Worm (Caenorhabditis elegans): Measurements from ENCODE around the gene rib-2.

Gene rib-2

DNA sequence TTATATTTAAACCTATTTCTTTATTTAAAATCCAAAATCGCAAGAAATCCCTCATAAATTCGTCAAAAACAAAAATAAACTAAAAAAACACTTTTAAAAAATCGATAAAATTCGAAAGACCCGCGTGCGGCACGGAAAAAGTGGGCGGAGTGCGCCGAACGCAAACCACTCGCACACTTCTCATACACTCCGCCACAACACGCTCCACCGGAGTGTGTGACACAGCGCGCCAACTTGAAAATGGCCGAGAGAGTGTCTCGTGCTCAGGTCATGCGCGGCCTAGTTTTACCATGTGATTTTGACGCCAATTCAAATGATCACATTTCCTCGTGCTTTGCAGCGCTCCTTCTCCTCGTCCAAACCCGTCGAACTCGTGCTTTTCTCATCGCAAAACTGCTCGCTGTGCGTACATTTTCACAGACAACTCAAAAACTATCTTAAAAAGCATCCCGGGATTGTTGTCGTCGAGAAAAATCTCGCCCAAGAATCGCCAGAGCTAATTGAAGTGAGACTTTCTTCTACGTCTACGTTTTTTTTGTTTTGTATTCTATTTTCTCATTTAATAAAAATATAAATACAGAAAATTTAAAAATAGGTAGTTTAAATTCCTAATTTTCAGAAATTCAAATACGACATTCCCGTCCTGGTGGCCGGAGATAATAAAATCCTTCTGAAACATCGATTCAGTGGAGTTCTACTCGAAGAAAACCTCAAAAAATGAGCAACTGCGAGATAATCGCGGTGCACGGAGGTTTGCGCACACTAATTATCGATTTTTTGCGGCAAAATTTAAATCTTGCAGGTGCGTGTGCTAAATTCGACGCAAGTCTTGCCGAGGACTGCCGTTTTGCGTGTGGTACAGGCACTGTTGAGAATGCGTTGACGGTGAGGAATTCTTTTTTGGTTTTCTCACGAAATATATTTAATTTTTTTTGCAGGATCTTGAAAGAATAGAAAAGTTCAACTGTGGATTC lies 16.7 kb downstream of the rib-2 start, which contains the start of gene tasp-1 (continued):
- TF ChIP-seq T07F8.4 (tag; optimal IDR thresholded peaks at IDR 0.05) (peak; percentile 96), let-526 (GFP tag; IDR thresholded peaks at IDR 0.05) (peak; percentile 100), hmg-20 (GFP tag; IDR thresholded peaks at IDR 0.05) (peak; percentile 95), gei-17 (GFP tag; optimal IDR thresholded peaks at IDR 0.05) (peak; percentile 95), F37B4.10 (GFP tag; IDR thresholded peaks at IDR 0.05) (peak; percentile 99), B0336.3 (GFP tag; IDR thresholded peaks at IDR 0.05) (peak; percentile 100), ceh-27 (GFP tag; optimal IDR thresholded peaks at IDR 0.05) (peak; percentile 100), ets-4 (GFP tag; optimal IDR thresholded peaks at IDR 0.05) (peak; percentile 100), madf-6 (GFP tag; IDR thresholded peaks at IDR 0.05) (peak; percentile 98), aptf-3 (GFP tag; IDR thresholded peaks at IDR 0.05) (peak; percentile 92; the same call in 1 of the 2 replicates), lin-54 (GFP tag; optimal IDR thresholded peaks at IDR 0.05) (peak; percentile 100), C06A6.2 (GFP tag; conservative IDR thresholded peaks at IDR 0.05) (peak; percentile 100), athp-1 (tag; optimal IDR thresholded peaks at IDR 0.05) (peak; percentile 100), akir-1 (GFP tag; optimal IDR thresholded peaks at IDR 0.05) (peak; percentile 96), Y56A3A.18 (GFP tag; IDR thresholded peaks at IDR 0.05) (peak; percentile 98), hrde-1 (tag; optimal IDR thresholded peaks at IDR 0.05; ENCODE audit: borderline replicate concordance) (peak; percentile 95), K11D2.4 (GFP tag; IDR thresholded peaks at IDR 0.05) (peak; percentile 100)

DNA sequence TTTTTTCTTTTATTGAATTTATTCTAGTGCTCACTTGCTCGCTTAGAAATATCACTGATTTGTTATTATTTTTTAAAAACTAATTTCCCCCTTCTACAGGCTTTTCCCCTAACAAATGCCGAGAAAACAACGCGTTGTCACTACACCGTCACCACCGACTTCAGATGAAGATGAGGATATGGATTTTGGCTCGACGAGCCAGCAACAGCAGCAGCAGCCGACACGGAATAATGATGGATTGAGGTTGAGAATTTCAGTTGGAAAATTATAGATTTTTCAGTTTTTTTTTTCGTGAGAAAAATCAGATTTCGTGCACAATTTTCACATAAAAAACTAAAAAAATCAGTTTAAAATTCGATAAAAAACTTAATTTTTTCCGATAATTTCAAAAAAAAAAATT lies 20.4 kb downstream of the rib-2 start, which contains the start of gene dpy-28:
TSS of gene dpy-28 (plus strand) at position 100 of the 400 bp plus-strand sequence.
- TF ChIP-seq ama-1 (optimal IDR thresholded peaks at IDR 0.05) (peak; percentile 75), ama-1 (GFP tag; optimal IDR thresholded peaks at IDR 0.05) (no peak), lin-40 (tag; optimal IDR thresholded peaks at IDR 0.05) (no peak), atf-7 (tag; optimal IDR thresholded peaks at IDR 0.05) (peak; percentile 7), cebp-1 (GFP tag; IDR thresholded peaks at IDR 0.05) (no peak), cebp-1 (tag; optimal IDR thresholded peaks at IDR 0.05) (peak; percentile 48)

DNA sequence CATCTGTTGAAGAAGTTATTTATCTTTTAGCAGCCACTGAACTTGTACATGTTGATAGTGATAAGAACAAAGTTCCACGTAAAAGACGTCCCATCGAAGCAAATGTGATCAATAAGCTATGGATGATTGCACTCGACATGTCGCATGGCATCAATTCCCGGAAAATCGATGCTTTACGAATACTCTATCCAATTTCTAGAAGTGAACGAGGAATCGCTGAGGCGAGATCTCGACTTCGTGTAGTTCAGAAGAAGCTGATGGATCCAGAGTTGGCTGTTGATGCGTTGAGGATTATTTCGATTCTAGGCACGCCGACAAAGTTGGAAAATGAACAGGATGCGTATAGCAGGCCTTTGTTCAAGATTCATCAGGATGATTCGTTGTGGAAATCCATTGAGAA lies 27.1 kb downstream of the rib-2 start:
- no peak for TF ChIP-seq let-526 (GFP tag; IDR thresholded peaks at IDR 0.05)
- TF ChIP-seq ceh-58 (GFP tag; IDR thresholded peaks at IDR 0.05), result no peak
- no peak for TF ChIP-seq cebp-1 (GFP tag; IDR thresholded peaks at IDR 0.05)
- no peak for TF ChIP-seq cebp-1 (tag; optimal IDR thresholded peaks at IDR 0.05)
- TF ChIP-seq hmg-1.2 (GFP tag; IDR thresholded peaks at IDR 0.05), result no peak
- TF ChIP-seq nhr-90 (tag; optimal IDR thresholded peaks at IDR 0.05), result no peak
- TF ChIP-seq nhr-80 (tag; optimal IDR thresholded peaks at IDR 0.05), result no peak
- TF ChIP-seq lin-54 (GFP tag; optimal IDR thresholded peaks at IDR 0.05), result no peak

DNA sequence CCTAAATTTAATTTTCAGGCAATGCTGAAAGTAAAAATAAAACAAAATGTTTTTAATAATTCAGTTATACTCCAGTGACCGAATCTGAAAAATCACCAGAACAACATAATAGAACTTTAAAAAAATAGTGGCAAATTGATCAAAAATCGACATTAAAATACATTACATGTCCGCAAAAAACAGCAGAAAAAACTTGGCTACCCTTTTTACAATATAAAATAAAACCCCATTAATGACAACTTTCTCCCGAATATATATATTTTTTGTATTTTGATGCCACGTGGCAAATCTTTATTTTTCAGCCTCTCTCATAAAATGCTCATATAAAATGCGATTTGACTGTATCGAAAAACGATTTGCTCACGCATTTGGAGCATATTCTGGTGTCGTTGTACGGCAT lies 38.9 kb downstream of the rib-2 start, which contains the start of gene ptr-19:
TSS of gene ptr-19 (plus strand) at position 301 of the 400 bp plus-strand sequence.
- TF ChIP-seq die-1 (tag; optimal IDR thresholded peaks at IDR 0.05) (no peak), madf-8 (GFP tag; conservative IDR thresholded peaks at IDR 0.05) (no peak), attf-3 (GFP tag; conservative IDR thresholded peaks at IDR 0.05) (no peak), nhr-120 (GFP tag; IDR thresholded peaks at IDR 0.05) (no peak), zim-3 (tag; optimal IDR thresholded peaks at IDR 0.05) (no peak), B0336.3 (GFP tag; IDR thresholded peaks at IDR 0.05) (no peak), lin-54 (GFP tag; optimal IDR thresholded peaks at IDR 0.05) (no peak), pbrm-1 (GFP tag; IDR thresholded peaks at IDR 0.05) (no peak), bed-1 (GFP tag; IDR thresholded peaks at IDR 0.05) (no peak), bed-2 (GFP tag; IDR thresholded peaks at IDR 0.05) (no peak), sdz-38 (tag; optimal IDR thresholded peaks at IDR 0.05) (no peak), ekl-4 (GFP tag; IDR thresholded peaks at IDR 0.05) (no peak), ceh-100 (GFP tag; IDR thresholded peaks at IDR 0.05) (no peak), ceh-79 (tag; optimal IDR thresholded peaks at IDR 0.05) (no peak), egl-44 (GFP tag; IDR thresholded peaks at IDR 0.05) (no peak)

Data from whole organism, young adult.